Fruit fly (Drosophila melanogaster) S2 (cell line): Measurements from ENCODE around the gene PK1-R.

Source experiments
- CG8478 ChIP-seq: fragments of >200 bp; optimal IDR thresholded peaks from 2 replicates; lab custom pipeline; 2018
- CTCF ChIP-seq, 2 experiments: fragments of >200 bp; optimal IDR thresholded peaks; 2 replicates each; lab custom pipeline; 2018

Gene PK1-R

DNA sequence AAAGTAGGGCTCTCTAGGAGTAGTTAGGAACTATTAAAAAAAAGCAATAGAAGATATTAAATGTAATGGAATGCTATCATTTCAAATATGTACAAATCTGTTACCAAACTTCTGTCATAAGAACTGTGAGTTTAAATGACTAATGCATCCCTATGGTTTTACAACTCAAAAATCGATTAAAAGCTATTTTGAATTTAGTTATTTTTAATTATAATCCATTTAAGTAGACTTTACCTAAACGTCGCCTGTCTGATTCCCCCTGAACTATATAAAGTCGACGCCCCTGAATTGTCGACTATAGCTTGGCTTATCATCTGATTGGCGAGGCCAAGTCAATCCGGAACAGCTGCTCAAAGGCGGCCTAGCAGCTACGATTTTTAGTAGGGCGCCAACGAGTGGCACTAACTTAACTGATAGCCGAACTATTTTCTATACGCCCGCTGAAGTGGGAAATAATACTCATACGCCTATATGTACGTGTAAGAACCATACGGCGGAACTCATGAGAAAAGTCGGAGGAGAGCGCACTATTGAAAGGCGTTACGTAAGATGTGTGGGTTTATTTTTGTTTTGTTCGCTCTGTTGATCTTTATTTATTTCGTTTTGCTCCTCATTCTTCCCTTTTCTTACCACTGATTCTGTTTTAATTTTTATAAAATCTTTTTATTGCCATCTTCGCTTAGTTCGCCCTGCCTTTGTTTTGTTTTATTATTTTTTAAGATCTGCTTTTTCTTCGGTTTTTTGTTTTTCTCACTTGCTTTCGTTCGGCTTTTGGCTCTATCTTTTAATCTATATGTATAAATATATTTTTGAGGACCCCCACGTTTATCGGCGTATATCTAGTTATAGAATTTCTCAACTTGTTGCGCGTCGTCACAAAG is 40.7 kb downstream of the PK1-R start:
- TF ChIP-seq CTCF (optimal IDR thresholded peaks at IDR 0.05; lab: Kevin White, UChicago): no peak
- TF ChIP-seq CG8478 (lab: Kevin White, UChicago): no peak

DNA sequence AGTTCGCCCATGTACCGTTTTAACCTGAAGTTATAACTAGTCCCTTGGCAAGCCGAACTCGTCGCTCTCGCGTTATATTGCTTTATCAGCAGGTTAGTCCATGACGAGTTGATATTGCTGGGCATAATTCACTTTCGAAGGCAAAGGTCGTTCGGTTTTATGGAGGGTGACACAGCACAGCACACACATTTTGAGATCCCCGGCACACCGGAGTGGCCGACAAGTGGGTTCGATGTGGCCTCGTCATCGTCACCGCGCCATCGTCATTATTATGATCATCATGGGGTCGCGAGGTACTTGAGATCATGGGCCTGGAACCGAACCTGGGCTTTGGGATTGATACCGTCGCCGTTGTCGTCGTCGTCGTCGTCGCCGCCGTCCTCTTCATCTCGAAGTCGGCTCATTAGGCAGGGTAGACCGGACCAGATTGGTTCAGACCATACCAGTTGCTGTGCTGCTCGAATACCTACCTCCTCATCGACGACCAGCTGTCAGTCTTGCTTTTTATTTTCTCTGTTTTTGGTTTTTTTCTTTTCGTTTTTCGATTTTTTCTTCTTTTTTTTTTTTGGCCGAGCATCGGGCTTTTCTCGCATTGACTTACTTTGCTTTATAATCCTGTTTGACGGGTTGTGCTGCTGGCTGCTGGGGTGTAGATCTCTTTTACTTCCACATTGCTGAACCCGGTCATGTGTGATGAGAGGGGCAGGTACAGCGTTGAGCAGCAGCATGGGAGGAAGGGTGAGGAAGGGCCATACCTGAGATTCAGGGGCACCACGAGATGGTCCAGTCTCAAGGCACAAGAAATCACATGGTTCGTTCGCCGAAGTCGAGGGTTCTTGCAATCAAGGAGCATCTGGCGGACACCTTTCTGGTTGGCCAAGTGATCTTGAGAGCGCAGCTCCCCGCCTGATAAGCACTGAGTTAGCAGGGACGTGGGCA is 41.6 kb downstream of the PK1-R start:
- TF ChIP-seq CTCF (optimal IDR thresholded peaks at IDR 0.05; lab: Kevin White, UChicago): no peak
- no peak for TF ChIP-seq CG8478 (lab: Kevin White, UChicago)

- no peak for TF ChIP-seq CG8478 (lab: Kevin White, UChicago)
These were observed 42.5 kb downstream of the PK1-R start for dm6 chr3R:14060399-14060798.

DNA sequence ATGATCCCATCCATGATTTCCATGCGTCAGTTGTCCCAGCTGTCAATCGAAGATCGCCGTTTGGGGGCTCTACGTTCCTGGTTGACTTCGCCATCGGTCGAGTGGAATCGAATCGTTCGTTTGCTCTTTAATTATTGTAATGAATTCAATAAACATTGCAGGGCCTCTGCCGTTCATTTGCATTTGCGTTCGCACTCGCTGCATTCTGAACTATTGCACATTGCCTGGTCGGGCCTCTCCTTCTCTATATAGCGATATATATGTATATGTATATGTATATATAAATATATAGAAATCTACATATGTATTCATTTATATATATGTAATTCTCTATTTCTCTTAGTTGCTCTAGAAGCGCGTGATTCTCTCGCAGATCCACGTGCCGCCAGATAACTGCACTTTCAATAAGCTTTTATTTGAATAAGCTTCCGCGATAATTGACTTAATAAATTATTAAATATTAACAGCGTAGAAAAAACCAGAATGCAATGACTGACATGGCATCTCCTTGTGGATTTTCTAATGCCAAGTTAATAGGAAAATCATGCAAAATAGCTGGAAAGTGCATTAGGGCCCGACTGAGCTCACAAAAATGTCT is 43.1 kb downstream of the PK1-R start:
- TF ChIP-seq CG8478 (lab: Kevin White, UChicago) (no peak), CTCF (optimal IDR thresholded peaks at IDR 0.05; lab: Kevin White, UChicago) (no peak)

dm6 chr3R:14058531-14059431 is 44.1 kb downstream of the PK1-R start:
- TF ChIP-seq CG8478 (lab: Kevin White, UChicago): no peak
- no peak for TF ChIP-seq CTCF (optimal IDR thresholded peaks at IDR 0.05; lab: Kevin White, UChicago)

DNA sequence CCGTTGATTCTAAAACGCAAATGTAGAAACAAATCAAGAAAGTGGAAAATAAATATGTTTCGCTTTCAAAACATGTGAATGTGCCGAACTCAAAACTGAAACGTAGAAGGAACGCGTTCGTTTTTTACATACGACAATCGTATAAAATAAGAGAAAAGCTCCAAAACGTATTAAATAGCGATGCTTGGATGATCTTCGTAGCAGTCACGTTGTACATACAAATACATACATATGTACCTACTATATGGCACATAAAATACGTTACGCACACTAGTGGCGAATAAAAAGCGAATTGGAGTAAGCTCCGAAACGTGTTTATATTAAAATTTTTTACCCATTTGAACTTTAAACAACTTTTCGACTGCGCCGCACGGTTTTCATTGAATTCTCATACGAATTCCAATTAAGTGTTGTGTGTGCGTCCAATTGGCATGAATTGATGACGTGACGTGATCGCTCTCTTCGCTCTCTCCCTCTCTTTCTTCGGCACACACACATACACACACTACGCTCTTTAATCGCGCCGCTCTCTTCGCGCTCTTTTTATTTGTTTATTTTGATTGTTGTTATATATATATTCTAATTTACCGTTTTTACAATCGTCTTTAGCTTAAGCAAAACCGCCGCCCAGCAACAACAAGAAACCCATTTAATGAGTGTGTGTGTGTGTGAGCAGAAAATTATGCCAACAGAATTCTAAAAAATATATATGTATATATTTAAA is 45.6 kb downstream of the PK1-R start:
- TF ChIP-seq CG8478 (lab: Kevin White, UChicago): no peak
- TF ChIP-seq CTCF (optimal IDR thresholded peaks at IDR 0.05; lab: Kevin White, UChicago): no peak

dm6 chr3R:14056320-14057053 is 46.4 kb downstream of the PK1-R start, which contains the start of gene foxo:
foxo (plus strand) TSS chr3R:14056945.
- TF ChIP-seq CG8478 (lab: Kevin White, UChicago) (no peak), CTCF (optimal IDR thresholded peaks at IDR 0.05; lab: Kevin White, UChicago) (no peak)

- TF ChIP-seq CG8478 (lab: Kevin White, UChicago) (no peak), CTCF (optimal IDR thresholded peaks at IDR 0.05; lab: Kevin White, UChicago) (no peak)
These were observed 47.0 kb downstream of the PK1-R start for dm6 chr3R:14055944-14056319.

- TF ChIP-seq CTCF (optimal IDR thresholded peaks at IDR 0.05; lab: Kevin White, UChicago): no peak
- no peak for TF ChIP-seq CG8478 (lab: Kevin White, UChicago)
These were observed 48.8 kb downstream of the PK1-R start for dm6 chr3R:14054103-14054502.

DNA sequence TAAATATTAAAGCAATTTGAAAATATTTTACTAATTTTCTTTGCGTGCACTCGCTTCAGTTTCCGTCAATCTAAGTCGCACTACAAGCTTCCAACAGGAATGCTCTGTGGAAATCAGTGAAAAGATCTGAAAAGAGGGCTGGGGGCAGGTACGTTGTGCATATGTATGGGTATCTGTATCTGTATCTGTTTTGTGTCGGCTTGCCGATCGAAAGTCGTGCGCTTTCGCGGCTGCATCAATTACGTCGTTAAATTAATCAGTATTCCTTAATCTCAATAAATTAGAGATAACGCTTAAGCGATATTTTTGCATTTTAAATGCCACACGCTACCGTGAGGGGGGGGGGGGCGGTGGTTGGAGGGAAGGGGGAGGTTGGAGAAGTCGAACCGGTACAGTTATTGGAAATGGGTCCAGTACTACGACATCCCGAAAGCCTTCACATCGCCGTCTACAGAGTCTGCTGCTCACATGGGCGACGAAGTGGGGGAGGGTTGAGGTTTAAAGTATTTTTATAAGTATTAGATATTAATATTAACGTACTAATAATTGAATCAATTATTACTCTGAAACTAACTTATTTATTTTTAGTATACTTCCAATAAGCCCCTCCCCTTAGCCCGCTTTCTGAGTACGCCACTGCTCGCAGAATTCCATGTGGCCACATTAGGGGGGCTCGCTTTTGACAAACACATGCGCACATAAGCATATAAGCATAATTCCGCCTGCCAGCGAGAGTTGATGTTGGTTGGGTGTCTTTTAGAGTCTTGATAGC is 49.7 kb downstream of the PK1-R start:
- TF ChIP-seq CTCF (optimal IDR thresholded peaks at IDR 0.05; lab: Kevin White, UChicago): no peak

dm6 chr3R:14052182-14053036 is 50.5 kb downstream of the PK1-R start:
- no peak for TF ChIP-seq CG8478 (lab: Kevin White, UChicago)
- no peak for TF ChIP-seq CTCF (optimal IDR thresholded peaks at IDR 0.05; lab: Kevin White, UChicago)
